Fruit fly (Drosophila melanogaster) whole organism, wandering third instar larva: ENCODE results near the gene Ilp7.
A peak's percentile ranks its signal among the peaks of the same experiment; 100 is the strongest.

ENCODE experiments used
- Abd-B ChIP-seq: fragments of >200 bp; optimal IDR thresholded peaks from 2 replicates; lab custom pipeline; 2017; ENCODE audit warnings: missing biosample characterization, missing genetic modification characterization
- CrebA ChIP-seq: fragments of 200-800 bp; sonication (Bioruptor generic); optimal IDR thresholded peaks from 2 replicates; lab custom pipeline; 2016; ENCODE audit warnings: missing biosample characterization, mild to moderate bottlenecking, missing genetic modification characterization, borderline replicate concordance
- Hnf4 ChIP-seq: fragments of 200-800 bp; sonication (Bioruptor generic); optimal IDR thresholded peaks from 2 replicates; lab custom pipeline; 2016; ENCODE audit warnings: missing biosample characterization, mild to moderate bottlenecking, missing genetic modification characterization
- Hr78 ChIP-seq: fragments of >200 bp; optimal IDR thresholded peaks from 2 replicates; lab custom pipeline; 2017; ENCODE audit warnings: missing biosample characterization, missing genetic modification characterization
- Myc ChIP-seq: fragments of >200 bp; optimal IDR thresholded peaks from 2 replicates; lab custom pipeline; 2017
- OdsH ChIP-seq: fragments of 200-800 bp; sonication (Bioruptor generic); optimal IDR thresholded peaks from 2 replicates; lab custom pipeline; 2016; ENCODE audit warnings: missing biosample characterization, mild to moderate bottlenecking, missing genetic modification characterization
- Rel ChIP-seq, 2 experiments: fragments of 200-800 bp; sonication (Bioruptor generic) in 1 of 2; optimal IDR thresholded peaks; 2 replicates in 1 of 2; 3 replicates in 1 of 2; lab custom pipeline; 2016 to 2019; ENCODE audit warnings: mild to moderate bottlenecking in 2 of 2, missing biosample characterization in 2 of 2, missing genetic modification characterization in 2 of 2, moderate library complexity in 1 of 2
- brk ChIP-seq: fragments of 200-800 bp; sonication (Bioruptor generic); optimal IDR thresholded peaks from 2 replicates; lab custom pipeline; 2016; ENCODE audit warnings: missing biosample characterization, mild to moderate bottlenecking, missing genetic modification characterization
- dl ChIP-seq, 2 experiments: fragments of 175-275, 200-275 bp in 1 of 2; fragments of 200-275 bp in 1 of 2; sonication (Bioruptor generic); optimal IDR thresholded peaks; lab custom pipeline; 2018; ENCODE audit warnings: mild to moderate bottlenecking in 2 of 2, missing biosample characterization in 2 of 2, missing genetic modification characterization in 2 of 2, moderate library complexity in 2 of 2; ENCODE audit not compliant: partially characterized antibody in 2 of 2, insufficient read depth in 1 of 2
- foxo ChIP-seq, 2 experiments: fragments of 200-800 bp; sonication (Bioruptor generic); optimal IDR thresholded peaks; 2 replicates in 1 of 2; 3 replicates in 1 of 2; lab custom pipeline; 2016 to 2017; ENCODE audit warnings: missing biosample characterization in 2 of 2, missing genetic modification characterization in 2 of 2
- jim ChIP-seq: fragments of 175-275, 200-325 bp; sonication (Bioruptor generic); optimal IDR thresholded peaks from 2 replicates; lab custom pipeline; 2016; ENCODE audit warnings: missing biosample characterization, mild to moderate bottlenecking, missing genetic modification characterization
- pan ChIP-seq: fragments of >200 bp; optimal IDR thresholded peaks from 2 replicates; lab custom pipeline; 2017
- psq ChIP-seq: fragments of 200-800 bp; sonication (Bioruptor generic); optimal IDR thresholded peaks from 3 replicates; lab custom pipeline; 2017; ENCODE audit warnings: missing biosample characterization, mild to moderate bottlenecking, missing genetic modification characterization, moderate library complexity
- usp ChIP-seq: fragments of >200 bp; optimal IDR thresholded peaks from 2 replicates; lab custom pipeline; 2017; ENCODE audit warnings: missing biosample characterization, missing genetic modification characterization

DNA sequence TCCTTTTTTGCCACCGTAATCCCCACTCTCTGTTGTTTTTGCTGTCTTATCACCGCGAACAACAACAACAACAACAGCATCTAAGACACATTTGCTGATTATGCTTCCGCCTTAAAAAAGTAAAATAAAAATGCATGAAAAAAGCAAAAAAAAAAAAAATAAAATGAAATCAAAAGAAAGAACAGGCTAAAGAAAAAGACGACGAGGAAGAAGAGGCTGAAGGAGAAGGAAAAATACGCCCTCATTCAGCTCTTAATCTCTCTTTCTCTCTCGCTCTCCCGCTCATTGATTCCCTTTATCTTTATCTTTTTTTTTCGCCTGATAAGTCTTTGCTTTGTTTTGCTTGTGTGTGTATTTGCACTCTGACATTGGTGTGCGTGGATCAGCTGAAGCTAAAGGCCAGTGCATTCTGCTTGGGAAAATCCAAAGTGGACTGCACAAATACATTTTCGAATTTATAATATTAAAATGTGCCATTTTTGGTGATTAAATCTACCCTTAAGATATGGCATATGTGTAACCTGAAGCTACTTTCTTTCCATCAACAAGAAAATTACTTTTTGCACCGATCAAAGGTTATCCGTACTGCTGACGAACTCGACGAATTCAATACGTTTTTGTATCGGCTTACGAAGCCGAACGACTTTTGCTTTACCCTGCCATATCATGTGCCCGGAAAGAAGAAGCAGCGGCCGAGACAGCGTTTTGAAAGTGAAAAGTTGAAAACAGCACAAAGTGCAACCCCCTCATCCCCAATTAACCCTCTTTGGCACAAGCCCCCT is 12.7 kb downstream of the Ilp7 start:
- TF ChIP-seq OdsH (GFP tag; lab: Kevin White, UChicago): peak; percentile 39
- no peak for TF ChIP-seq Hnf4 (GFP tag; lab: Kevin White, UChicago)
- TF ChIP-seq Myc (lab: Kevin White, UChicago): no peak
- no peak for TF ChIP-seq Abd-B (GFP tag; lab: Kevin White, UChicago)
- no peak for TF ChIP-seq Hr78 (GFP tag; lab: Kevin White, UChicago)
- peak; percentile 74 for TF ChIP-seq Rel (GFP tag; optimal IDR thresholded peaks at IDR 0.05; lab: Kevin White, UChicago)
- TF ChIP-seq Rel (tag; optimal IDR thresholded peaks at IDR 0.05; lab: Kevin White, UChicago): peak; percentile 44
- TF ChIP-seq CrebA (GFP tag; lab: Kevin White, UChicago): peak; percentile 89
- peak; percentile 23 for TF ChIP-seq brk
- TF ChIP-seq jim (GFP tag; lab: Kevin White, UChicago): peak; percentile 40
- no peak for TF ChIP-seq pan (lab: Kevin White, UChicago)
- peak in 1 of 2 experiments; percentile 37 for TF ChIP-seq foxo (GFP tag; optimal IDR thresholded peaks at IDR 0.05; lab: Kevin White, UChicago)
- TF ChIP-seq psq (GFP tag; lab: Kevin White, UChicago): peak; percentile 86
- peak; percentile 48 to 77 for TF ChIP-seq dl (GFP tag; optimal IDR thresholded peaks at IDR 0.05; lab: Kevin White, UChicago; ENCODE audit: insufficient read depth in 1 of 2, partially characterized antibody in 2 of 2)
- no peak for TF ChIP-seq usp (GFP tag; lab: Kevin White, UChicago)
